Worm (Caenorhabditis elegans) whole organism, L4 larva: ENCODE data around the gene wdfy-2.

ENCODE experiments used
- T20F7.1 ChIP-seq: fragments of 200-800 bp; sonication (Bioruptor generic); optimal IDR thresholded peaks from 2 replicates; lab custom pipeline; 2018; ENCODE audit warnings: mild to moderate bottlenecking, missing genetic modification characterization, missing compliant biosample characterization
- Y48G9A.11 ChIP-seq: fragments of 200-800 bp; sonication (Bioruptor generic); IDR thresholded peaks from 2 replicates; pipeline ENCODE4 v1.3.6; 2022; ENCODE audit warnings: missing genetic modification reagents, missing genetic modification characterization, missing compliant biosample characterization
- ZK546.5 ChIP-seq, 2 experiments: sonication (generic microtip); optimal IDR thresholded peaks; 2 replicates each; lab custom pipeline; 2017; ENCODE audit warnings: missing biosample characterization in 2 of 2, missing genetic modification characterization in 2 of 2
- aha-1 ChIP-seq: fragments of 150-350 bp; peaks from one replicate; lab custom pipeline; 2014; ENCODE audit warnings: missing biosample characterization, missing genetic modification characterization
- attf-4 ChIP-seq: sonication (generic microtip); optimal IDR thresholded peaks from 3 replicates; lab custom pipeline; 2017; ENCODE audit warnings: missing biosample characterization, missing genetic modification characterization
- daf-16 ChIP-seq, 3 experiments: sonication (generic microtip); optimal IDR thresholded peaks; 2 replicates each; lab custom pipeline; 2016 to 2017; ENCODE audit warnings: missing genetic modification characterization in 3 of 3, missing genetic modification reagents in 3 of 3, mild to moderate bottlenecking in 2 of 3, missing compliant biosample characterization in 2 of 3, missing biosample characterization in 1 of 3, moderate library complexity in 1 of 3
- daf-8 ChIP-seq: fragments of 200-800 bp; sonication (Bioruptor generic); IDR thresholded peaks from 2 replicates; pipeline ENCODE4 v1.3.6; 2022; ENCODE audit warnings: missing genetic modification characterization, missing compliant biosample characterization
- dpl-1 ChIP-seq: fragments of 150-350 bp; optimal IDR thresholded peaks from 2 replicates; lab custom pipeline; 2014; ENCODE audit warnings: missing biosample characterization, missing genetic modification reagents, missing genetic modification characterization
- dve-1 ChIP-seq: sonication (generic microtip); optimal IDR thresholded peaks from 2 replicates; lab custom pipeline; 2017; ENCODE audit warnings: antibody characterized with exemption, mild to moderate bottlenecking, missing genetic modification characterization, missing compliant biosample characterization; ENCODE audit not compliant: insufficient read depth
- egl-27 ChIP-seq: sonication (generic microtip); optimal IDR thresholded peaks from 3 replicates; lab custom pipeline; 2017; ENCODE audit warnings: missing biosample characterization, missing genetic modification reagents, missing genetic modification characterization
- fos-1 ChIP-seq: fragments of 150-350 bp; optimal IDR thresholded peaks from 2 replicates; lab custom pipeline; 2014; ENCODE audit warnings: missing biosample characterization, missing genetic modification characterization
- hif-1 ChIP-seq, 2 experiments: sonication (generic microtip); optimal IDR thresholded peaks; 2 replicates each; lab custom pipeline; 2016 to 2017; ENCODE audit warnings: missing compliant biosample characterization in 2 of 2, missing genetic modification characterization in 2 of 2, missing genetic modification reagents in 2 of 2, missing genotype in 2 of 2, mild to moderate bottlenecking in 1 of 2
- hlh-11 ChIP-seq: fragments of 200-800 bp; sonication (Bioruptor generic); optimal IDR thresholded peaks from 2 replicates; lab custom pipeline; 2018; ENCODE audit warnings: mild to moderate bottlenecking, missing genetic modification characterization, missing compliant biosample characterization
- hlh-30 ChIP-seq: sonication (generic microtip); optimal IDR thresholded peaks from 2 replicates; lab custom pipeline; 2017; ENCODE audit warnings: antibody characterized with exemption, mild to moderate bottlenecking, missing genetic modification characterization, missing compliant biosample characterization; ENCODE audit not compliant: insufficient read depth
- hmg-1.1 ChIP-seq: fragments of 200-800 bp; sonication (Bioruptor generic); IDR thresholded peaks from 2 replicates; pipeline ENCODE4 v1.3.6; 2022; ENCODE audit warnings: missing genetic modification reagents, missing genetic modification characterization, missing compliant biosample characterization
- lim-7 ChIP-seq: fragments of 200-800 bp; sonication (Bioruptor generic); IDR thresholded peaks from 2 replicates; pipeline ENCODE4 v1.3.6; 2022; ENCODE audit warnings: missing genetic modification characterization, missing compliant biosample characterization
- lin-29 ChIP-seq: fragments of 200-800 bp; sonication (Bioruptor generic); IDR thresholded peaks from 2 replicates; pipeline ENCODE4 v1.3.6; 2022; ENCODE audit warnings: missing genetic modification reagents, missing genetic modification characterization, missing compliant biosample characterization
- lin-38 ChIP-seq: fragments of 200-800 bp; sonication (Bioruptor generic); IDR thresholded peaks from 2 replicates; pipeline ENCODE4 v1.3.6; 2022; ENCODE audit warnings: missing genetic modification reagents, missing genetic modification characterization, missing compliant biosample characterization
- lsy-2 ChIP-seq, 2 experiments: fragments of 150-350 bp in 1 of 2; sonication (generic microtip) in 1 of 2; optimal IDR thresholded peaks; 2 replicates each; lab custom pipeline; 2014 to 2017; ENCODE audit warnings: missing biosample characterization in 2 of 2, missing genetic modification characterization in 2 of 2
- mdl-1 ChIP-seq, 2 experiments: fragments of 150-350 bp in 1 of 2; sonication (generic microtip) in 1 of 2; optimal IDR thresholded peaks; 2 replicates each; lab custom pipeline; 2014 to 2017; ENCODE audit warnings: missing biosample characterization in 2 of 2, missing genetic modification characterization in 2 of 2
- mdt-29 ChIP-seq: fragments of 200-800 bp; sonication (Bioruptor generic); IDR thresholded peaks from 2 replicates; pipeline ENCODE4 v1.3.6; 2022; ENCODE audit warnings: missing genetic modification reagents, missing genetic modification characterization, missing compliant biosample characterization
- mes-2 ChIP-seq: sonication (generic microtip); optimal IDR thresholded peaks from 2 replicates; lab custom pipeline; 2016; ENCODE audit warnings: missing genotype, mild to moderate bottlenecking, missing genetic modification characterization, missing compliant biosample characterization; ENCODE audit not compliant: poor library complexity, severe bottlenecking
- mxl-2 ChIP-seq: fragments of 200-800 bp; sonication (Bioruptor generic); conservative IDR thresholded peaks from 2 replicates; pipeline ENCODE4 v1.3.6; 2022; ENCODE audit warnings: missing genetic modification reagents, missing genetic modification characterization, missing compliant biosample characterization
- mxl-3 ChIP-seq: fragments of 200-800 bp; sonication (Bioruptor generic); optimal IDR thresholded peaks from 2 replicates; lab custom pipeline; 2018; ENCODE audit warnings: mild to moderate bottlenecking, missing genetic modification characterization, missing compliant biosample characterization
- nhr-102 ChIP-seq: sonication (generic microtip); optimal IDR thresholded peaks from 2 replicates; lab custom pipeline; 2016; ENCODE audit warnings: mild to moderate bottlenecking, missing genetic modification characterization, moderate library complexity, missing compliant biosample characterization
- nhr-28 ChIP-seq: fragments of 150-350 bp; optimal IDR thresholded peaks from 2 replicates; lab custom pipeline; 2014; ENCODE audit warnings: missing biosample characterization, missing genetic modification characterization
- nhr-48 ChIP-seq: sonication (generic microtip); optimal IDR thresholded peaks from 2 replicates; lab custom pipeline; 2016; ENCODE audit warnings: mild to moderate bottlenecking, missing genetic modification characterization, missing compliant biosample characterization
- nhr-77 ChIP-seq: fragments of 150-350 bp; optimal IDR thresholded peaks from 2 replicates; lab custom pipeline; 2014; ENCODE audit warnings: missing biosample characterization, missing genetic modification characterization
- php-3 ChIP-seq: fragments of 200-800 bp; sonication (Bioruptor generic); IDR thresholded peaks from 2 replicates; pipeline ENCODE4 v1.3.6; 2022; ENCODE audit warnings: missing genetic modification reagents, missing genetic modification characterization, missing compliant biosample characterization
- sdz-12 ChIP-seq: fragments of 200-800 bp; sonication (Bioruptor generic); optimal IDR thresholded peaks from 2 replicates; lab custom pipeline; 2018; ENCODE audit warnings: mild to moderate bottlenecking, missing genetic modification characterization, missing compliant biosample characterization
- spr-3 ChIP-seq: fragments of 200-800 bp; sonication (Bioruptor generic); optimal IDR thresholded peaks from 2 replicates; lab custom pipeline; 2018; ENCODE audit warnings: mild to moderate bottlenecking, missing genetic modification characterization, missing compliant biosample characterization
- tra-1 ChIP-seq: fragments of 200-800 bp; sonication (Bioruptor generic); IDR thresholded peaks from 2 replicates; pipeline ENCODE4 v1.3.6; 2022; ENCODE audit warnings: missing genetic modification reagents, missing genetic modification characterization, missing compliant biosample characterization
- unc-62 ChIP-seq, 3 experiments: fragments of 150-350 bp in 1 of 3; sonication (generic microtip); optimal IDR thresholded peaks in 2 of 3; peaks in 1 of 3; 1 replicate in 1 of 3; 2 replicates in 2 of 3; lab custom pipeline; 2014 to 2017; ENCODE audit warnings: missing biosample characterization in 3 of 3, missing genetic modification characterization in 3 of 3, missing genetic modification reagents in 3 of 3, missing genotype in 1 of 3
- zfp-3 ChIP-seq: fragments of 200-800 bp; sonication (Bioruptor generic); conservative IDR thresholded peaks from 2 replicates; pipeline ENCODE4 v1.3.6; 2022; ENCODE audit warnings: missing genetic modification reagents, missing genetic modification characterization, missing compliant biosample characterization
- zip-2 ChIP-seq: fragments of 150-350 bp; optimal IDR thresholded peaks from 2 replicates; lab custom pipeline; 2014; ENCODE audit warnings: missing biosample characterization, missing genetic modification characterization
- ztf-7 ChIP-seq: fragments of 150-350 bp; optimal IDR thresholded peaks from 2 replicates; lab custom pipeline; 2014; ENCODE audit warnings: missing biosample characterization, missing genetic modification characterization

Gene wdfy-2

ce11 chrII:9283668-9284357 is 35.9 kb upstream of the wdfy-2 start (continued):
- TF ChIP-seq mdt-29 (GFP tag; lab: Robert Waterston, UW) (peak; percentile 53; the same call in 1 of the 2 replicates), sdz-12 (GFP tag; lab: Kevin White, UChicago) (no peak), aha-1 (peak; percentile 94), fos-1 (tag; lab: Kevin White, UChicago) (peak; percentile 33), tra-1 (peak; percentile 50; the same call in 1 of the 2 replicates), T20F7.1 (GFP tag; lab: Kevin White, UChicago) (peak; percentile 62), hmg-1.1 (no peak), hlh-30 (tag; lab: Kevin White, UChicago) (peak; percentile 96), mdl-1 (tag; optimal IDR thresholded peaks at IDR 0.05; lab: Kevin White, UChicago) (peak; percentile 70 to 96), lin-38 (GFP tag; lab: Robert Waterston, UW) (0 out of 2 replicates have a peak, but pooled peaks have one; percentile 12), php-3 (GFP tag; lab: Robert Waterston, UW) (peak; percentile 89), hlh-11 (peak; percentile 97), nhr-77 (tag; lab: Kevin White, UChicago) (peak; percentile 95), hif-1 (tag; optimal IDR thresholded peaks at IDR 0.05; lab: Kevin White, UChicago) (peak; percentile 64 to 89), daf-8 (GFP tag; lab: Robert Waterston, UW) (no peak), ztf-7 (tag; lab: Kevin White, UChicago) (peak; percentile 14), mxl-2 (peak; percentile 63; the same call in 1 of the 2 replicates), lin-29 (GFP tag; lab: Robert Waterston, UW) (no peak), ZK546.5 (tag; optimal IDR thresholded peaks at IDR 0.05; lab: Kevin White, UChicago) (no peak), daf-16 (GFP tag; optimal IDR thresholded peaks at IDR 0.05; lab: Kevin White, UChicago) (peak; percentile 20 to 94), daf-16 (tag; optimal IDR thresholded peaks at IDR 0.05; lab: Kevin White, UChicago) (peak; percentile 95), lsy-2 (tag; optimal IDR thresholded peaks at IDR 0.05; lab: Kevin White, UChicago) (peak; percentile 2 to 81), egl-27 (no peak), nhr-28 (tag; lab: Kevin White, UChicago) (peak; percentile 94), mes-2 (tag; lab: Kevin White, UChicago) (peak; percentile 66), spr-3 (GFP tag; lab: Kevin White, UChicago) (peak; percentile 20), lim-7 (GFP tag; lab: Robert Waterston, UW) (no peak), nhr-102 (tag; lab: Kevin White, UChicago) (peak; percentile 78), unc-62 (GFP tag; optimal IDR thresholded peaks at IDR 0.05 in 1 of 2; lab: Kevin White, UChicago) (peak in 1 of 2 experiments; percentile 99), unc-62 (tag; optimal IDR thresholded peaks at IDR 0.05; lab: Kevin White, UChicago) (no peak), dpl-1 (peak; percentile 16), attf-4 (tag; lab: Kevin White, UChicago) (no peak), zip-2 (peak; percentile 65), dve-1 (peak; percentile 86), zfp-3 (GFP tag; lab: Robert Waterston, UW) (peak; percentile 67; the same call in 1 of the 2 replicates), nhr-48 (tag; lab: Kevin White, UChicago) (peak; percentile 74), mxl-3 (GFP tag; lab: Kevin White, UChicago) (peak; percentile 54), Y48G9A.11 (GFP tag; lab: Robert Waterston, UW) (0 out of 2 replicates have a peak, but pooled peaks have one; percentile 25)
